Fruit fly (Drosophila melanogaster) whole organism: Measurements from ENCODE around the gene CG13599.

ENCODE experiments used
- CG8478 ChIP-seq: fragments of >200 bp; optimal IDR thresholded peaks from 2 replicates; lab custom pipeline; 2018; ENCODE audit warnings: inconsistent platforms
- Dll ChIP-seq: fragments of >200 bp; optimal IDR thresholded peaks from 2 replicates; lab custom pipeline; 2017
- psq ChIP-seq: fragments of >200 bp; optimal IDR thresholded peaks from 2 replicates; lab custom pipeline; 2017

- no peak for TF ChIP-seq CG8478
- no peak for TF ChIP-seq psq
- TF ChIP-seq Dll (lab: Kevin White, UChicago), result no peak
Observed at dm6 chr3R:23939921-23940839, 8.7 kb downstream of the CG13599 start.
